Fruit fly (Drosophila melanogaster): ENCODE results near the gene Pex23.

The Pex23 gene

dm6 chr3L:20276615-20277014 is 25.3 kb downstream of the Pex23 start (continued):
- TF ChIP-seq Ssrp (tag; optimal IDR thresholded peaks at IDR 0.05) (peak; percentile 26), so (GFP tag; IDR thresholded peaks at IDR 0.05) (no peak), CG18764 (GFP tag; optimal IDR thresholded peaks at IDR 0.05) (no peak), HLH4C (GFP tag; IDR thresholded peaks at IDR 0.05; ENCODE audit: partially characterized antibody) (no peak), Nf-YA (GFP tag; IDR thresholded peaks at IDR 0.05) (no peak), CG7786 (GFP tag; optimal IDR thresholded peaks at IDR 0.05) (no peak), ewg (GFP tag; optimal IDR thresholded peaks at IDR 0.05) (peak; percentile 6), CG10431 (GFP tag; optimal IDR thresholded peaks at IDR 0.05) (no peak), h (optimal IDR thresholded peaks at IDR 0.05) (no peak), Jarid2 (GFP tag; optimal IDR thresholded peaks at IDR 0.05) (peak; percentile 12), CG14014 (GFP tag; IDR thresholded peaks at IDR 0.05) (peak; percentile 36; the same call in 1 of the 2 replicates), CG2678 (tag; optimal IDR thresholded peaks at IDR 0.05) (peak; percentile 71), lmd (GFP tag; IDR thresholded peaks at IDR 0.05) (peak; percentile 41; the same call in 1 of the 2 replicates), CG17328 (GFP tag; IDR thresholded peaks at IDR 0.05) (no peak), ems (GFP tag; optimal IDR thresholded peaks at IDR 0.05) (no peak), CG9609 (GFP tag; optimal IDR thresholded peaks at IDR 0.05) (peak; percentile 48), CG15011 (GFP tag; optimal IDR thresholded peaks at IDR 0.05) (no peak), CG8765 (GFP tag; IDR thresholded peaks at IDR 0.05) (no peak), CG8388 (GFP tag; optimal IDR thresholded peaks at IDR 0.05) (peak; percentile 39), schlank (tag; optimal IDR thresholded peaks at IDR 0.05) (no peak), CG10321 (GFP tag; IDR thresholded peaks at IDR 0.05) (no peak), Dref (GFP tag; IDR thresholded peaks at IDR 0.05) (no peak; the same call in 1 of the 2 replicates), CG6683 (GFP tag; optimal IDR thresholded peaks at IDR 0.05) (no peak), dpn (GFP tag; optimal IDR thresholded peaks at IDR 0.05) (peak in 1 of 2 experiments; percentile 39), chinmo (GFP tag; IDR thresholded peaks at IDR 0.05; ENCODE audit: partially characterized antibody) (no peak), tgo (GFP tag; IDR thresholded peaks at IDR 0.05) (peak; percentile 53; the same call in 2 of the 3 replicates), CG13775 (GFP tag; optimal IDR thresholded peaks at IDR 0.05) (peak; percentile 13), CG6791 (GFP tag; IDR thresholded peaks at IDR 0.05; ENCODE audit: partially characterized antibody) (no peak), CG17186 (GFP tag; optimal IDR thresholded peaks at IDR 0.05) (no peak), ash1 (GFP tag; optimal IDR thresholded peaks at IDR 0.05) (no peak), caup (GFP tag; optimal IDR thresholded peaks at IDR 0.05; ENCODE audit: severe bottlenecking) (no peak), fd3F (GFP tag; optimal IDR thresholded peaks at IDR 0.05) (no peak), CG32767 (GFP tag; IDR thresholded peaks at IDR 0.05) (no peak), Lim3 (GFP tag; IDR thresholded peaks at IDR 0.05) (no peak), gro (GFP tag; optimal IDR thresholded peaks at IDR 0.05) (no peak), Sin3A (optimal IDR thresholded peaks at IDR 0.05) (no peak), CHES-1-like (GFP tag; optimal IDR thresholded peaks at IDR 0.05) (peak; percentile 39), YL-1 (GFP tag; optimal IDR thresholded peaks at IDR 0.05) (no peak), NC2β (GFP tag; optimal IDR thresholded peaks at IDR 0.05) (peak; percentile 1), exex (tag; optimal IDR thresholded peaks at IDR 0.05) (no peak), NFAT (GFP tag; IDR thresholded peaks at IDR 0.05) (no peak), Dll (GFP tag; IDR thresholded peaks at IDR 0.05; ENCODE audit: partially characterized antibody) (no peak), gt (GFP tag; IDR thresholded peaks at IDR 0.05) (no peak), Nf-YB (GFP tag; optimal IDR thresholded peaks at IDR 0.05) (no peak), CG12155 (GFP tag; optimal IDR thresholded peaks at IDR 0.05) (no peak), en (GFP tag; optimal IDR thresholded peaks at IDR 0.05) (peak; percentile 20), cas (GFP tag; IDR thresholded peaks at IDR 0.05) (no peak), emc (GFP tag; optimal IDR thresholded peaks at IDR 0.05) (peak; percentile 18), CG7839 (tag; optimal IDR thresholded peaks at IDR 0.05) (peak; percentile 63), CG13624 (GFP tag; optimal IDR thresholded peaks at IDR 0.05) (peak; percentile 33), HLHmδ (GFP tag; optimal IDR thresholded peaks at IDR 0.05) (no peak), Mes4 (GFP tag; optimal IDR thresholded peaks at IDR 0.05) (no peak)
